Worm (Caenorhabditis elegans) whole organism, late embryonic: ENCODE data around the gene clec-127.

ENCODE experiments used
- C08G9.2 ChIP-seq: sonication (generic microtip); optimal IDR thresholded peaks from 2 replicates; lab custom pipeline; 2016; ENCODE audit warnings: mild to moderate bottlenecking, missing genetic modification characterization, moderate library complexity, missing compliant biosample characterization
- T23F11.4 ChIP-seq: fragments of 200-800 bp; sonication (Bioruptor generic); optimal IDR thresholded peaks from 2 replicates; lab custom pipeline; 2018; ENCODE audit warnings: mild to moderate bottlenecking, missing genetic modification characterization, missing compliant biosample characterization
- ceh-18 ChIP-seq: sonication (generic microtip); optimal IDR thresholded peaks from 2 replicates; lab custom pipeline; 2016; ENCODE audit warnings: missing genetic modification characterization, missing compliant biosample characterization
- ceh-22 ChIP-seq: sonication (generic microtip); optimal IDR thresholded peaks from 2 replicates; lab custom pipeline; 2017; ENCODE audit warnings: missing biosample characterization, missing genetic modification characterization
- ceh-24 ChIP-seq: sonication (generic microtip); optimal IDR thresholded peaks from 2 replicates; lab custom pipeline; 2016; ENCODE audit warnings: mild to moderate bottlenecking, missing genetic modification characterization, missing compliant biosample characterization
- ceh-30 ChIP-seq: fragments of 150-350 bp; optimal IDR thresholded peaks from 2 replicates; lab custom pipeline; 2014; ENCODE audit warnings: missing biosample characterization, missing genetic modification characterization
- ceh-45 ChIP-seq: fragments of 200-800 bp; sonication (Bioruptor generic); IDR thresholded peaks from 2 replicates; pipeline ENCODE4 v1.3.6; 2022; ENCODE audit warnings: missing genetic modification reagents, missing genetic modification characterization, missing compliant biosample characterization
- ceh-6 ChIP-seq: fragments of 200-800 bp; sonication (Bioruptor generic); optimal IDR thresholded peaks from 2 replicates; lab custom pipeline; 2018; ENCODE audit warnings: mild to moderate bottlenecking, missing genetic modification characterization, missing compliant biosample characterization
- che-1 ChIP-seq: sonication (generic microtip); optimal IDR thresholded peaks from 2 replicates; lab custom pipeline; 2016; ENCODE audit warnings: mild to moderate bottlenecking, missing genetic modification characterization, missing compliant biosample characterization
- dve-1 ChIP-seq: sonication (generic microtip); optimal IDR thresholded peaks from 2 replicates; lab custom pipeline; 2017; ENCODE audit warnings: antibody characterized with exemption, mild to moderate bottlenecking, missing genetic modification characterization, missing compliant biosample characterization
- elt-2 ChIP-seq: sonication (generic microtip); optimal IDR thresholded peaks from 2 replicates; lab custom pipeline; 2016; ENCODE audit warnings: missing genetic modification reagents, missing genetic modification characterization, missing compliant biosample characterization
- ets-4 ChIP-seq: sonication (generic microtip); optimal IDR thresholded peaks from 2 replicates; lab custom pipeline; 2016; ENCODE audit warnings: missing genetic modification characterization, missing compliant biosample characterization
- fkh-10 ChIP-seq: fragments of 150-350 bp; optimal IDR thresholded peaks from 2 replicates; lab custom pipeline; 2014; ENCODE audit warnings: missing biosample characterization, missing genetic modification reagents, missing genetic modification characterization
- fkh-6 ChIP-seq: sonication (generic microtip); optimal IDR thresholded peaks from 2 replicates; lab custom pipeline; 2016; ENCODE audit warnings: missing genetic modification characterization, missing compliant biosample characterization
- hlh-13 ChIP-seq: fragments of 200-800 bp; sonication (Bioruptor generic); optimal IDR thresholded peaks from 2 replicates; lab custom pipeline; 2018; ENCODE audit warnings: mild to moderate bottlenecking, missing genetic modification characterization, missing compliant biosample characterization
- hlh-30 ChIP-seq: sonication (generic microtip); optimal IDR thresholded peaks from 2 replicates; lab custom pipeline; 2017; ENCODE audit warnings: antibody characterized with exemption, missing genetic modification characterization, missing compliant biosample characterization; ENCODE audit not compliant: insufficient read depth
- lim-6 ChIP-seq: sonication (generic microtip); optimal IDR thresholded peaks from 2 replicates; lab custom pipeline; 2016; ENCODE audit warnings: missing genetic modification characterization, missing compliant biosample characterization
- lin-11 ChIP-seq: fragments of 200-800 bp; sonication (Bioruptor generic); optimal IDR thresholded peaks from 2 replicates; lab custom pipeline; 2018; ENCODE audit warnings: mild to moderate bottlenecking, missing genetic modification characterization, missing compliant biosample characterization
- nfya-1 ChIP-seq: sonication (generic microtip); optimal IDR thresholded peaks from 2 replicates; lab custom pipeline; 2017; ENCODE audit warnings: missing genetic modification characterization, mild to moderate bottlenecking, missing compliant biosample characterization, antibody characterized with exemption, moderate library complexity
- nhr-232 ChIP-seq: sonication (generic microtip); optimal IDR thresholded peaks from 2 replicates; lab custom pipeline; 2016; ENCODE audit warnings: missing genetic modification characterization, missing compliant biosample characterization
- npax-4 ChIP-seq: sonication (generic microtip); optimal IDR thresholded peaks from 2 replicates; lab custom pipeline; 2016; ENCODE audit warnings: missing genetic modification characterization, missing compliant biosample characterization
- pag-3 ChIP-seq: sonication (generic microtip); optimal IDR thresholded peaks from 2 replicates; lab custom pipeline; 2016; ENCODE audit warnings: missing compliant biosample characterization, missing genetic modification characterization, borderline replicate concordance
- pax-1 ChIP-seq: fragments of 150-350 bp; optimal IDR thresholded peaks from 2 replicates; lab custom pipeline; 2014; ENCODE audit warnings: missing biosample characterization, missing genetic modification characterization
- ref-2 ChIP-seq: sonication (generic microtip); optimal IDR thresholded peaks from 2 replicates; lab custom pipeline; 2016; ENCODE audit warnings: missing genetic modification characterization, missing compliant biosample characterization
- sox-2 ChIP-seq: fragments of 200-800 bp; sonication (Bioruptor generic); IDR thresholded peaks from 2 replicates; pipeline ENCODE4 v1.3.6; 2022; ENCODE audit warnings: missing genetic modification reagents, missing genetic modification characterization, missing compliant biosample characterization
- sox-4 ChIP-seq: sonication (generic microtip); optimal IDR thresholded peaks from 2 replicates; lab custom pipeline; 2017; ENCODE audit warnings: mild to moderate bottlenecking, missing genetic modification characterization, inconsistent platforms, missing compliant biosample characterization
- tbx-2 ChIP-seq: sonication (generic microtip); optimal IDR thresholded peaks from 2 replicates; lab custom pipeline; 2016; ENCODE audit warnings: missing genetic modification characterization, missing compliant biosample characterization
- ttx-3 ChIP-seq: sonication (generic microtip); optimal IDR thresholded peaks from 2 replicates; lab custom pipeline; 2016; ENCODE audit warnings: missing genetic modification reagents, missing genetic modification characterization, missing compliant biosample characterization
- unc-3 ChIP-seq, 2 experiments: fragments of 200-800 bp in 1 of 2; sonication (Bioruptor generic) in 1 of 2; sonication (generic microtip) in 1 of 2; conservative IDR thresholded peaks in 1 of 2; optimal IDR thresholded peaks in 1 of 2; 2 replicates each; pipeline versions ENCODE4 v1.3.6 to Lab custom; 2016 to 2022; ENCODE audit warnings: missing compliant biosample characterization in 2 of 2, missing genetic modification characterization in 2 of 2, missing genetic modification reagents in 1 of 2
- unc-55 ChIP-seq: sonication (generic microtip); optimal IDR thresholded peaks from 2 replicates; lab custom pipeline; 2017; ENCODE audit warnings: missing biosample characterization, missing genetic modification reagents, missing genetic modification characterization
- unc-86 ChIP-seq: sonication (generic microtip); optimal IDR thresholded peaks from 2 replicates; lab custom pipeline; 2016; ENCODE audit warnings: missing genetic modification characterization, missing compliant biosample characterization
- ztf-16 ChIP-seq: sonication (generic microtip); optimal IDR thresholded peaks from 2 replicates; lab custom pipeline; 2017; ENCODE audit warnings: missing genetic modification characterization, missing compliant biosample characterization

The clec-127 gene

ce11 chrII:3569118-3569517 lies at the start of gene clec-127:
clec-127 (minus strand) TSS chrII:3569218.
- TF ChIP-seq ceh-45 (GFP tag; lab: Robert Waterston, UW) (no peak), che-1 (tag; lab: Kevin White, UChicago) (no peak), ets-4 (tag; lab: Kevin White, UChicago) (no peak), C08G9.2 (no peak), unc-86 (tag; lab: Kevin White, UChicago) (no peak), fkh-6 (tag; lab: Kevin White, UChicago) (no peak), npax-4 (tag; lab: Kevin White, UChicago) (no peak), sox-4 (tag; lab: Kevin White, UChicago) (no peak), ztf-16 (tag; lab: Kevin White, UChicago) (no peak), pax-1 (tag; lab: Kevin White, UChicago) (no peak)

ce11 chrII:3617512-3617911 lies 48.5 kb upstream of the clec-127 start, which contains the start of gene F40E12.1:
F40E12.1 (plus strand) TSS chrII:3617812.
- TF ChIP-seq lim-6 (tag; lab: Kevin White, UChicago): no peak
- TF ChIP-seq, all 69 proteins: peak for 0

ce11 chrII:3616615-3617014 lies 47.6 kb upstream of the clec-127 start:
- TF ChIP-seq ceh-30 (tag; lab: Kevin White, UChicago) (no peak), hlh-13 (no peak), nfya-1 (tag; lab: Kevin White, UChicago) (peak; percentile 94), ref-2 (tag; lab: Kevin White, UChicago) (no peak), pag-3 (tag; lab: Kevin White, UChicago) (no peak), fkh-6 (tag; lab: Kevin White, UChicago) (no peak)
- TF ChIP-seq, all 69 proteins: peak for 1

ce11 chrII:3609764-3610163 lies 40.7 kb upstream of the clec-127 start, which contains the start of gene Y49F6A.5:
Y49F6A.5 (minus strand) TSS chrII:3609864.
- TF ChIP-seq dve-1 (tag; lab: Kevin White, UChicago): no peak
- no peak for TF ChIP-seq sox-2 (GFP tag; lab: Robert Waterston, UW)
- TF ChIP-seq T23F11.4 (GFP tag; lab: Kevin White, UChicago): no peak
- TF ChIP-seq unc-55 (GFP tag; lab: Kevin White, UChicago): no peak
- TF ChIP-seq ceh-6: no peak
- TF ChIP-seq elt-2 (tag; lab: Kevin White, UChicago): no peak
- no peak for TF ChIP-seq fkh-10 (GFP tag; lab: Kevin White, UChicago)
- TF ChIP-seq ceh-24: no peak
- no peak for TF ChIP-seq hlh-30 (tag; lab: Kevin White, UChicago)
- TF ChIP-seq unc-3 (GFP tag; conservative IDR thresholded peaks at IDR 0.05; lab: Robert Waterston, UW): no peak
- no peak for TF ChIP-seq unc-3 (tag; optimal IDR thresholded peaks at IDR 0.05; lab: Kevin White, UChicago)
- TF ChIP-seq tbx-2 (tag; lab: Kevin White, UChicago): no peak
- TF ChIP-seq ttx-3 (tag; lab: Kevin White, UChicago): no peak
- TF ChIP-seq ceh-22: no peak
- no peak for TF ChIP-seq npax-4 (tag; lab: Kevin White, UChicago)
- TF ChIP-seq ceh-18: no peak
- TF ChIP-seq pax-1 (tag; lab: Kevin White, UChicago): no peak

- no peak for TF ChIP-seq nhr-232 (tag; lab: Kevin White, UChicago)
- TF ChIP-seq ceh-30 (tag; lab: Kevin White, UChicago): no peak
- TF ChIP-seq sox-2 (GFP tag; lab: Robert Waterston, UW): no peak
- TF ChIP-seq npax-4 (tag; lab: Kevin White, UChicago): no peak
- TF ChIP-seq lin-11: no peak
Measured at ce11 chrII:3604578-3604977, 35.6 kb upstream of the clec-127 start.
